Worm (Caenorhabditis elegans): Measurements from ENCODE around the gene oac-42.

DNA sequence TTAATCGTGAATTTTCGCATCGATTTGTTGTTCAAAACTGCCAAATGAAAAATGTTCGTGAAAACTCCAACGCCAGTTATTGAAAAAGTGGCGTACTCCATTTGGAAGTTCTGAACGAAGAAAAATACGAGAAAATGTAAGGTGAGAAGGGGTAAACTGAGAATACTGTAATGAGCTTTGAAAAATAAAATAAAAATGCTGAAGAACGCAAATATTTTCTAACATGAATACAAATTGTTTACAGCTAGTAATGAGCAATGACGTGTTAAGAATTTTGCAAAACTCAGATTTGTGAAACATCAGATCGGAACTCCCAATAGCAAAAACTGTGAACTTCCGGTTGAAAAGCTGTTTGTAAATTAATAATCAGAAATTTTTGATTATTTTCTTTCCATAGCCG is 47.8 kb upstream of the oac-42 start, which contains the start of gene srw-26:
- TF ChIP-seq blmp-1 (tag; optimal IDR thresholded peaks at IDR 0.05) (no peak), ceh-43 (GFP tag; optimal IDR thresholded peaks at IDR 0.05) (no peak), lin-13 (tag; optimal IDR thresholded peaks at IDR 0.05) (no peak), nhr-237 (tag; optimal IDR thresholded peaks at IDR 0.05) (no peak), unc-39 (tag; optimal IDR thresholded peaks at IDR 0.05) (no peak), nhr-28 (tag; optimal IDR thresholded peaks at IDR 0.05) (no peak), pha-4 (tag; optimal IDR thresholded peaks at IDR 0.05) (no peak)
